Worm (Caenorhabditis elegans): ENCODE data around the gene F56C3.4.
A peak's percentile ranks its signal among the peaks of the same experiment; 100 is the strongest.

The F56C3.4 gene

DNA sequence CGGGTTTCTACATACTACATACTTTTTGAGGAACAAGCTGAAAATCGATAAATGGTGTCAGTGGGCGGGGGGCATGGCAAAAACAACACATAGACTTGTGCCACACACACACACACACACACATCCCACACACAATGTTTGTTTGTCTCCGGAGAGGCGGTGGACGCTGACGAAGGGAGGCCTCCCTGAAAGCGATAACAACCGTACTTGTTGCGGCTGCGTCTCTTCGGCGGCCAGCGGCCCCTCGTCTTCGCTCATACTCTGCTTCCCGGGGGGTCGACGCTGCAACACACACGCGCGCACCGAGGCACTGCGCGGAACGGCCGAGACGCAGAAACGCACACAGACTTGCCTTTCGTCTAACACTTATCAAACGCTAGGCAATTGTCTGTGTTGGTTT, 40.8 kb downstream of the F56C3.4 start (continued):
- TF ChIP-seq hsf-1 (GFP tag; IDR thresholded peaks at IDR 0.05), result no peak
- 0 out of 2 replicates have a peak, but pooled peaks have one; percentile 17 for TF ChIP-seq C06A6.2 (GFP tag; conservative IDR thresholded peaks at IDR 0.05)
- TF ChIP-seq zfh-2 (GFP tag; conservative IDR thresholded peaks at IDR 0.05), result peak; percentile 99
- TF ChIP-seq snpc-4 (GFP tag; optimal IDR thresholded peaks at IDR 0.05), result no peak
- peak in 2 of 4 experiments; percentile 37 to 50 for TF ChIP-seq snpc-4 (tag; optimal IDR thresholded peaks at IDR 0.05)
- peak; percentile 72 for TF ChIP-seq attf-5 (GFP tag; optimal IDR thresholded peaks at IDR 0.05)
- no peak for TF ChIP-seq egl-18 (GFP tag; IDR thresholded peaks at IDR 0.05)
- TF ChIP-seq F23B12.7 (tag; optimal IDR thresholded peaks at IDR 0.05; ENCODE audit: insufficient read depth), result peak; percentile 21
- peak; percentile 42; the same call in 1 of the 2 replicates for TF ChIP-seq cebp-1 (GFP tag; IDR thresholded peaks at IDR 0.05)
- TF ChIP-seq cebp-1 (tag; optimal IDR thresholded peaks at IDR 0.05), result peak; percentile 80
- TF ChIP-seq T26A5.8 (tag; optimal IDR thresholded peaks at IDR 0.05), result no peak
- peak; percentile 6 for TF ChIP-seq ztf-18 (tag; optimal IDR thresholded peaks at IDR 0.05)
- TF ChIP-seq F37B4.10 (GFP tag; IDR thresholded peaks at IDR 0.05), result 0 out of 2 replicates have a peak, but pooled peaks have one; percentile 86
- peak; percentile 39; the same call in 1 of the 2 replicates for TF ChIP-seq nfyb-1 (GFP tag; IDR thresholded peaks at IDR 0.05)
- no peak for TF ChIP-seq athp-1 (tag; optimal IDR thresholded peaks at IDR 0.05)
- TF ChIP-seq let-607 (tag; optimal IDR thresholded peaks at IDR 0.05), result peak in 1 of 2 experiments; percentile 27
- TF ChIP-seq nhr-90 (tag; optimal IDR thresholded peaks at IDR 0.05), result peak; percentile 45
- TF ChIP-seq aptf-2 (GFP tag; conservative IDR thresholded peaks at IDR 0.05), result peak; percentile 79; the same call in 1 of the 2 replicates
- TF ChIP-seq die-1 (tag; optimal IDR thresholded peaks at IDR 0.05), result peak; percentile 17
- no peak for TF ChIP-seq dpl-1 (GFP tag; optimal IDR thresholded peaks at IDR 0.05)
- no peak for TF ChIP-seq madf-8 (GFP tag; conservative IDR thresholded peaks at IDR 0.05)
- peak; percentile 30 for TF ChIP-seq atf-7 (tag; optimal IDR thresholded peaks at IDR 0.05)
- TF ChIP-seq mcd-1 (GFP tag; IDR thresholded peaks at IDR 0.05), result peak; percentile 60
- TF ChIP-seq B0035.1 (tag; optimal IDR thresholded peaks at IDR 0.05), result no peak
- TF ChIP-seq pbrm-1 (GFP tag; IDR thresholded peaks at IDR 0.05), result 0 out of 2 replicates have a peak, but pooled peaks have one; percentile 10
- no peak for TF ChIP-seq bed-1 (GFP tag; IDR thresholded peaks at IDR 0.05)
- peak; percentile 71 for TF ChIP-seq gei-17 (GFP tag; optimal IDR thresholded peaks at IDR 0.05)
- TF ChIP-seq madf-10 (tag; optimal IDR thresholded peaks at IDR 0.05), result peak; percentile 10
- peak; percentile 67 for TF ChIP-seq ets-4 (GFP tag; optimal IDR thresholded peaks at IDR 0.05)
- TF ChIP-seq rcor-1 (GFP tag; IDR thresholded peaks at IDR 0.05), result 0 out of 2 replicates have a peak, but pooled peaks have one; percentile 38
- peak; percentile 85 for TF ChIP-seq nhr-80 (tag; optimal IDR thresholded peaks at IDR 0.05)
- TF ChIP-seq lin-40 (tag; optimal IDR thresholded peaks at IDR 0.05), result peak; percentile 46
- 0 out of 2 replicates have a peak, but pooled peaks have one; percentile 10 for TF ChIP-seq D2030.7 (GFP tag; IDR thresholded peaks at IDR 0.05)
- peak; percentile 12 for TF ChIP-seq mel-28 (tag; optimal IDR thresholded peaks at IDR 0.05; ENCODE audit: borderline replicate concordance)
- TF ChIP-seq ztf-22 (GFP tag; optimal IDR thresholded peaks at IDR 0.05), result peak; percentile 10

ce11 chrX:1311577-1311976, 49.0 kb downstream of the F56C3.4 start:
- no peak for TF ChIP-seq F57A8.1 (GFP tag; optimal IDR thresholded peaks at IDR 0.05)
- no peak for TF ChIP-seq hlh-26 (GFP tag; conservative IDR thresholded peaks at IDR 0.05)
- no peak for TF ChIP-seq lin-40 (tag; optimal IDR thresholded peaks at IDR 0.05)
- TF ChIP-seq Y53G8AR.9 (GFP tag; conservative IDR thresholded peaks at IDR 0.05), result no peak
- TF ChIP-seq F10E7.11 (tag; optimal IDR thresholded peaks at IDR 0.05), result no peak
- TF ChIP-seq snpc-1.1 (tag; optimal IDR thresholded peaks at IDR 0.05; ENCODE audit: insufficient read depth), result no peak

Data from whole organism, young adult.